Fruit fly (Drosophila melanogaster) whole organism, pupa: Measurements from ENCODE around the gene CG7024.

Experiments used
- CG10348 ChIP-seq: fragments of 200-800 bp; sonication (Bioruptor generic); IDR thresholded peaks from 2 replicates; pipeline ENCODE4 v1.3.6; 2022; ENCODE audit warnings: missing biosample characterization, missing genetic modification characterization
- CG12605 ChIP-seq: fragments of 200-800 bp; sonication (Bioruptor generic); IDR thresholded peaks from 2 replicates; pipeline ENCODE4 v1.3.6; 2022; ENCODE audit warnings: missing biosample characterization, missing genetic modification characterization
- CG13204 ChIP-seq: fragments of 200-800 bp; sonication (Bioruptor generic); optimal IDR thresholded peaks from 2 replicates; lab custom pipeline; 2018; ENCODE audit warnings: missing biosample characterization, mild to moderate bottlenecking, missing genetic modification characterization, moderate library complexity
- CG14655 ChIP-seq: fragments of 200-800 bp; sonication (Bioruptor generic); optimal IDR thresholded peaks from 3 replicates; lab custom pipeline; 2017; ENCODE audit warnings: mild to moderate bottlenecking, missing biosample characterization, missing genetic modification reagents, missing genetic modification characterization
- CG15710 ChIP-seq: fragments of 200-800 bp; sonication (Bioruptor generic); optimal IDR thresholded peaks from 2 replicates; lab custom pipeline; 2018; ENCODE audit warnings: missing biosample characterization, mild to moderate bottlenecking, missing genetic modification characterization, moderate library complexity
- CG17806 ChIP-seq: fragments of 200-800 bp; sonication (Bioruptor generic); optimal IDR thresholded peaks from 2 replicates; lab custom pipeline; 2018; ENCODE audit warnings: missing biosample characterization, mild to moderate bottlenecking, missing genetic modification characterization, moderate library complexity
- CG32121 ChIP-seq: fragments of 200-800 bp; sonication (Bioruptor generic); IDR thresholded peaks from 2 replicates; pipeline ENCODE4 v1.3.6; 2022; ENCODE audit warnings: missing biosample characterization, missing genetic modification characterization
- CG34367 ChIP-seq: fragments of 200-800 bp; sonication (Bioruptor generic); optimal IDR thresholded peaks from 2 replicates; lab custom pipeline; 2018; ENCODE audit warnings: missing biosample characterization, mild to moderate bottlenecking, missing genetic modification characterization
- CG4496 ChIP-seq: fragments of 200-800 bp; sonication (Bioruptor generic); IDR thresholded peaks from 3 replicates; pipeline ENCODE4 v1.3.6; 2022; ENCODE audit warnings: missing biosample characterization, missing genetic modification characterization
- CG8159 ChIP-seq: fragments of 200-800 bp; sonication (Bioruptor generic); optimal IDR thresholded peaks from 3 replicates; lab custom pipeline; 2018; ENCODE audit warnings: missing biosample characterization, mild to moderate bottlenecking, missing genetic modification characterization, moderate library complexity
- CG8301 ChIP-seq: fragments of 200-800 bp; sonication (Bioruptor generic); optimal IDR thresholded peaks from 2 replicates; lab custom pipeline; 2018; ENCODE audit warnings: missing biosample characterization, mild to moderate bottlenecking, missing genetic modification characterization
- CG9948 ChIP-seq: fragments of 200-800 bp; sonication (Bioruptor generic); optimal IDR thresholded peaks from 2 replicates; lab custom pipeline; 2018; ENCODE audit warnings: missing biosample characterization, mild to moderate bottlenecking, missing genetic modification characterization, moderate library complexity
- D1 ChIP-seq: fragments of 200-800 bp; sonication (Bioruptor generic); optimal IDR thresholded peaks from 2 replicates; lab custom pipeline; 2018; ENCODE audit warnings: missing biosample characterization, mild to moderate bottlenecking, missing genetic modification characterization, moderate library complexity
- EcR ChIP-seq: fragments of 200-800 bp; sonication (Bioruptor generic); optimal IDR thresholded peaks from 3 replicates; lab custom pipeline; 2019; ENCODE audit warnings: missing biosample characterization, missing genetic modification characterization, mild to moderate bottlenecking, moderate library complexity, missing genetic modification reagents
- Ets98B ChIP-seq: fragments of 200-800 bp; sonication (Bioruptor generic); IDR thresholded peaks from 2 replicates; pipeline ENCODE4 v1.3.6; 2022; ENCODE audit warnings: missing biosample characterization, missing genetic modification characterization
- Pif1A ChIP-seq: fragments of 200-800 bp; sonication (Bioruptor generic); optimal IDR thresholded peaks from 3 replicates; lab custom pipeline; 2016; ENCODE audit warnings: missing biosample characterization, missing genetic modification characterization
- Pif1B ChIP-seq: fragments of 200-800 bp; sonication (Bioruptor generic); optimal IDR thresholded peaks from 3 replicates; lab custom pipeline; 2016; ENCODE audit warnings: missing biosample characterization, missing genetic modification characterization
- Snoo ChIP-seq: fragments of 200-800 bp; sonication (Bioruptor generic); optimal IDR thresholded peaks from 3 replicates; lab custom pipeline; 2017; ENCODE audit warnings: missing biosample characterization, mild to moderate bottlenecking, missing genetic modification characterization, inconsistent platforms
- fd96Ca ChIP-seq: fragments of 200-800 bp; sonication (Bioruptor generic); IDR thresholded peaks from 3 replicates; pipeline ENCODE4 v1.3.6; 2022; ENCODE audit warnings: missing biosample characterization, missing genetic modification characterization
- gl ChIP-seq: fragments of 200-800 bp; sonication (Bioruptor generic); optimal IDR thresholded peaks from 2 replicates; lab custom pipeline; 2018; ENCODE audit warnings: missing biosample characterization, mild to moderate bottlenecking, missing genetic modification characterization
- rn ChIP-seq: fragments of 200-800 bp; sonication (Bioruptor generic); IDR thresholded peaks from 2 replicates; pipeline ENCODE4 v1.3.6; 2022; ENCODE audit warnings: missing biosample characterization, missing genetic modification characterization

CG7024 gene

DNA sequence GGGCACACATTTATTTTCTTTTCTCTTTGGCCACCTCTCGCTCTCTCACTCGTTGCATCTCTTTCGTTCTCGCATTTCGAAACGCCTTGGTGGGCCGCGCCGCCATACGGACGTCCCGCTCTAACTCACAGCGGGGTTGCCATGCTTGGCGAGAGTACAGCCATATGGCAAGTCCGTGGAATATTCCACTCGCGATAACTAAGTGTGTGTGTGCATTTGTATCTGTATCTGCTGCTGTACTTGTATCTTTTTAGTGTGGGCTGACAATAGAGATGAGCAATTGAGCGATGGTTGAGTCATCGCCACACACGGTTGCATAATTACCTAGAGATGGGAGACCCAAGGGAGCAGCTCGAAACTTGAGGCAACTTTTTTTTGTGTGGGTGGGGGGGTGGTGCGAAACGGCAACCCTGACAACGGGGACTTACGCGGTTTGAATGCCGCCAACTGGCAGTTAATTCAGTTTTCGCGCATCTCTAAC lies 20.6 kb upstream of the CG7024 start:
- TF ChIP-seq rn: peak; percentile 62
- no peak for TF ChIP-seq D1 (tag; lab: Kevin White, UChicago)
- TF ChIP-seq Ets98B (GFP tag; lab: Robert Waterston, UW): peak; percentile 91
- TF ChIP-seq Pif1B: peak; percentile 33
- TF ChIP-seq CG9948 (tag; lab: Kevin White, UChicago): peak; percentile 24
- no peak for TF ChIP-seq CG13204 (GFP tag; lab: Kevin White, UChicago)
- TF ChIP-seq Snoo (tag; lab: Kevin White, UChicago): peak; percentile 81
- TF ChIP-seq fd96Ca (GFP tag; lab: Robert Waterston, UW): peak; percentile 94
- TF ChIP-seq CG12605 (GFP tag; lab: Robert Waterston, UW): peak; percentile 67; the same call in 1 of the 2 replicates
- TF ChIP-seq CG17806 (tag; lab: Kevin White, UChicago): peak; percentile 52
- no peak for TF ChIP-seq CG10348 (GFP tag; lab: Robert Waterston, UW)
- peak; percentile 36 for TF ChIP-seq gl (tag; lab: Kevin White, UChicago)
- peak; percentile 87 for TF ChIP-seq CG32121 (GFP tag; lab: Robert Waterston, UW)
- TF ChIP-seq CG8159: peak; percentile 69
- TF ChIP-seq CG4496 (GFP tag; lab: Robert Waterston, UW): peak; percentile 94
- peak; percentile 63 for TF ChIP-seq CG15710
- peak; percentile 62 for TF ChIP-seq Pif1A (GFP tag; lab: Kevin White, UChicago)
- peak; percentile 67 for TF ChIP-seq CG14655
- TF ChIP-seq EcR (GFP tag; lab: Kevin White, UChicago): peak; percentile 54
- peak; percentile 55 for TF ChIP-seq CG8301 (tag; lab: Kevin White, UChicago)
- TF ChIP-seq CG34367: peak; percentile 34

- TF ChIP-seq rn: peak; percentile 70
- peak; percentile 72 for TF ChIP-seq Ets98B (GFP tag; lab: Robert Waterston, UW)
- TF ChIP-seq D1 (tag; lab: Kevin White, UChicago): no peak
- TF ChIP-seq CG9948 (tag; lab: Kevin White, UChicago): peak; percentile 64
- peak; percentile 78 for TF ChIP-seq CG13204 (GFP tag; lab: Kevin White, UChicago)
- TF ChIP-seq CG8159: peak; percentile 60
- TF ChIP-seq CG34367: peak; percentile 80
- no peak for TF ChIP-seq EcR (GFP tag; lab: Kevin White, UChicago)
- TF ChIP-seq CG4496 (GFP tag; lab: Robert Waterston, UW): peak; percentile 91
- peak; percentile 72 for TF ChIP-seq CG8301 (tag; lab: Kevin White, UChicago)
- TF ChIP-seq fd96Ca (GFP tag; lab: Robert Waterston, UW): peak; percentile 69; the same call in 2 of the 3 replicates
- TF ChIP-seq CG14655: peak; percentile 88
- TF ChIP-seq Snoo (tag; lab: Kevin White, UChicago): peak; percentile 69
- peak; percentile 73 for TF ChIP-seq Pif1A (GFP tag; lab: Kevin White, UChicago)
- peak; percentile 81 for TF ChIP-seq CG32121 (GFP tag; lab: Robert Waterston, UW)
- peak; percentile 81 for TF ChIP-seq Pif1B
- peak; percentile 91 for TF ChIP-seq CG12605 (GFP tag; lab: Robert Waterston, UW)
- no peak for TF ChIP-seq CG10348 (GFP tag; lab: Robert Waterston, UW)
- peak; percentile 70 for TF ChIP-seq CG15710
- peak; percentile 40 for TF ChIP-seq CG17806 (tag; lab: Kevin White, UChicago)
- peak; percentile 77 for TF ChIP-seq gl (tag; lab: Kevin White, UChicago)
These were observed 19.0 kb upstream of the CG7024 start for dm6 chrX:4686150-4686549.

- TF ChIP-seq Ets98B (GFP tag; lab: Robert Waterston, UW) (no peak), CG14655 (no peak)
These were observed 18.4 kb upstream of the CG7024 start, which contains the start of gene Pp2C1 for dm6 chrX:4686723-4687122. Pp2C1 (minus strand) TSS chrX:4686903.

- TF ChIP-seq CG34367 (no peak), rn (no peak), Pif1A (GFP tag; lab: Kevin White, UChicago) (peak; percentile 51), CG10348 (GFP tag; lab: Robert Waterston, UW) (no peak), D1 (tag; lab: Kevin White, UChicago) (no peak), CG8159 (peak; percentile 1), CG14655 (peak; percentile 25), CG9948 (tag; lab: Kevin White, UChicago) (no peak), fd96Ca (GFP tag; lab: Robert Waterston, UW) (peak; percentile 40; the same call in 1 of the 3 replicates), CG32121 (GFP tag; lab: Robert Waterston, UW) (peak; percentile 44; the same call in 1 of the 2 replicates), CG13204 (GFP tag; lab: Kevin White, UChicago) (peak; percentile 31), Snoo (tag; lab: Kevin White, UChicago) (peak; percentile 10), EcR (GFP tag; lab: Kevin White, UChicago) (peak; percentile 12), gl (tag; lab: Kevin White, UChicago) (no peak), Pif1B (peak; percentile 39), CG4496 (GFP tag; lab: Robert Waterston, UW) (peak; percentile 40; the same call in 1 of the 3 replicates), CG12605 (GFP tag; lab: Robert Waterston, UW) (peak; percentile 64; the same call in 1 of the 2 replicates), CG15710 (peak; percentile 24), CG8301 (tag; lab: Kevin White, UChicago) (no peak), CG17806 (tag; lab: Kevin White, UChicago) (peak; percentile 5), Ets98B (GFP tag; lab: Robert Waterston, UW) (peak; percentile 53; the same call in 1 of the 2 replicates)
These were observed 17.2 kb upstream of the CG7024 start, which contains the start of gene ctp for dm6 chrX:4687778-4688399. ctp (plus strand) TSS chrX:4687800.

dm6 chrX:4690767-4691166 lies 14.3 kb upstream of the CG7024 start:
- TF ChIP-seq CG13204 (GFP tag; lab: Kevin White, UChicago) (no peak), Pif1B (no peak), CG8301 (tag; lab: Kevin White, UChicago) (no peak), Pif1A (GFP tag; lab: Kevin White, UChicago) (no peak), CG14655 (no peak)
